Fruit fly (Drosophila melanogaster): Measurements from ENCODE around the gene robo2.

Gene robo2

DNA sequence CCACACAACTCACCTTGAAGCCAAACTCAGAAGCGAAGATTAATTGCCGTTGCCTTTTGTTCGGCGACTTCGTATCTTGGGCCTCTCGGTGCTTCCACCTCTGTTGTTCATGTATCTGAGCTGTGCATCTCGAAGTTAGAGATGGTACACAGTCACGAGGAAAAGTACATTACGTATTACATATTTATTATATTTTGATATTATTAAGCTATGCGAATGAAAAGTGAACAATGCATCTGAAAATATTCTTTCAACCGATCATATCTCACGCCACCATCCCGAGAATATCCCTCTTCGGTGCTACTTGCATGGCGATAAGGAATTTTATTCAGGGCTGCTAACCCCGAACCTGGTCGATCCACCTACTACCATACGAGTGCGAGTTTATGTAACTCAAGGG is 24.8 kb upstream of the robo2 start (continued):
- TF ChIP-seq Side (GFP tag; optimal IDR thresholded peaks at IDR 0.05) (no peak), CG8388 (GFP tag; optimal IDR thresholded peaks at IDR 0.05) (peak; percentile 44), stc (GFP tag; IDR thresholded peaks at IDR 0.05) (no peak), CG9437 (GFP tag; optimal IDR thresholded peaks at IDR 0.05) (peak; percentile 36), CG4820 (GFP tag; optimal IDR thresholded peaks at IDR 0.05) (no peak), mld (GFP tag; IDR thresholded peaks at IDR 0.05; ENCODE audit: partially characterized antibody) (no peak), esg (GFP tag; conservative IDR thresholded peaks at IDR 0.05) (no peak), CG18262 (tag; optimal IDR thresholded peaks at IDR 0.05) (peak; percentile 63), CG4854 (GFP tag; optimal IDR thresholded peaks at IDR 0.05) (no peak), CG10654 (GFP tag; optimal IDR thresholded peaks at IDR 0.05) (no peak), Doc2 (GFP tag; IDR thresholded peaks at IDR 0.05) (no peak), Kr (GFP tag; optimal IDR thresholded peaks at IDR 0.05) (no peak), Awh (GFP tag; IDR thresholded peaks at IDR 0.05) (no peak), sens-2 (GFP tag; IDR thresholded peaks at IDR 0.05) (0 out of 2 replicates have a peak, but pooled peaks have one; percentile 33), lov (optimal IDR thresholded peaks at IDR 0.05) (no peak), lov (GFP tag; IDR thresholded peaks at IDR 0.05) (no peak), zf30C (GFP tag; optimal IDR thresholded peaks at IDR 0.05) (no peak), ftz-f1 (GFP tag; optimal IDR thresholded peaks at IDR 0.05) (no peak), C15 (GFP tag; IDR thresholded peaks at IDR 0.05) (no peak), CG12942 (GFP tag; optimal IDR thresholded peaks at IDR 0.05) (no peak), Dp (GFP tag; optimal IDR thresholded peaks at IDR 0.05) (no peak), CG18599 (GFP tag; optimal IDR thresholded peaks at IDR 0.05) (peak; percentile 43), CG6791 (GFP tag; IDR thresholded peaks at IDR 0.05; ENCODE audit: partially characterized antibody) (no peak), CG11723 (GFP tag; optimal IDR thresholded peaks at IDR 0.05) (no peak), Dek (tag; optimal IDR thresholded peaks at IDR 0.05) (no peak), Hr39 (optimal IDR thresholded peaks at IDR 0.05) (no peak), CG12299 (tag; optimal IDR thresholded peaks at IDR 0.05) (no peak), Hsf (GFP tag; optimal IDR thresholded peaks at IDR 0.05) (no peak), CG4617 (GFP tag; optimal IDR thresholded peaks at IDR 0.05; ENCODE audit: borderline replicate concordance) (no peak), CG8924 (tag; optimal IDR thresholded peaks at IDR 0.05) (peak; percentile 30), jigr1 (GFP tag; IDR thresholded peaks at IDR 0.05) (no peak), CG7987 (GFP tag; optimal IDR thresholded peaks at IDR 0.05) (no peak), da (GFP tag; optimal IDR thresholded peaks at IDR 0.05) (no peak), sima (GFP tag; optimal IDR thresholded peaks at IDR 0.05) (no peak)

DNA sequence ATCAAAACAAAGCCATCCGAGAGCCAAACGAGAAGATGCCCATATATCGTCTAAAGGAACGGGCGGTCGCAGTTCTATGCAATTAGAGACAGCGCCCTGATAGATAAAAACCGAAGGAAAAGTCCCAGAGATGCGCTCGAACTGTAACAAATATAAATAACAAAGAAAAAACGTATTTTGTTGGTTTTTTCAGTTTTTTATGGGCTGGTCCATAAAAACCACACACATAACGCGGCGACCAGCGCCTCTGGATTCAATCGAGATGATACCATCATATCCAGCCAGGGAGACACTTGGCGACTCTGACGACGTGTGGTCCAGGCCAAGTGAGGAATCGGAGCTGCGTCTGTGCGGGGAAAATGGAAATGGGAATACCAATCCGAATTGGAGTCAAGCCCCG is 23.3 kb upstream of the robo2 start:
- TF ChIP-seq trem (tag; optimal IDR thresholded peaks at IDR 0.05) (no peak), CG2199 (GFP tag; IDR thresholded peaks at IDR 0.05) (peak; percentile 66; the same call in 2 of the 3 replicates), kni (GFP tag; optimal IDR thresholded peaks at IDR 0.05) (peak; percentile 37), CG15601 (tag; optimal IDR thresholded peaks at IDR 0.05) (no peak), sqz (GFP tag; optimal IDR thresholded peaks at IDR 0.05) (peak; percentile 2), abd-A (tag; optimal IDR thresholded peaks at IDR 0.05) (peak; percentile 50), gcm2 (GFP tag; optimal IDR thresholded peaks at IDR 0.05) (no peak), CG7271 (tag; optimal IDR thresholded peaks at IDR 0.05) (no peak)
